3 worm cellular contexts compared by ENCODE assay signal in the genomic region with DNA sequence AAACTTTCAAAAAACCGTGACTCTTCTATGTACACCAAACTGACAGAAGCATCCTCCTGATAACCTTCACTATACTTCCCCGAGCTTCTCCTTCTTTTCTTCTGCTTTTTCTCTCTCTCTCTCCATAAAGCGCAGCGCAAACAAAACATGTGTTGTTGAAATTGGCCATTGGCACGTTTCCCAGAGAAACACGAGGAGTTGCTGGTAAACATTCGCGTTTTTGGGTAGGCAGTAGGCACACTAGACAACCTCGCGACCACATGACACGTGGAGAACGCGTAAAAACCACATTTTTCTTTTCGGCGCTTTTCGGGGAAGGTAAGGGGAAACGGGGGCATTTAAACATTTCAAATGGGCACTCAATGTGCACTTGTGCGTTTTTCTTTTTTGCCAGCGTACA.
TF ChIP-seq lines count a peak whose summit lies in the region.

No protein-coding gene starts in this region.

TF ChIP-seq in whole organism, L1 larva, 84 proteins besides CTCF, POLR2A, EP300 and RAD21 (continued from another document):
- TF ChIP-seq fkh-4 (tag; optimal IDR thresholded peaks at IDR 0.05; lab: Kevin White, UChicago; ENCODE audit: borderline replicate concordance) (no peak), mdl-1 (tag; optimal IDR thresholded peaks at IDR 0.05; lab: Kevin White, UChicago) (peak in 1 of 2 experiments; percentile 91), ztf-11 (tag; optimal IDR thresholded peaks at IDR 0.05; lab: Kevin White, UChicago) (no peak), nhr-19 (GFP tag; conservative IDR thresholded peaks at IDR 0.05; lab: Robert Waterston, UW) (peak; percentile 41), nhr-90 (tag; optimal IDR thresholded peaks at IDR 0.05; lab: Kevin White, UChicago; ENCODE audit: poor library complexity) (peak; percentile 48), swsn-7 (tag; optimal IDR thresholded peaks at IDR 0.05; lab: Kevin White, UChicago) (peak; percentile 44), mep-1 (tag; optimal IDR thresholded peaks at IDR 0.05; lab: Kevin White, UChicago) (peak; percentile 22), rnt-1 (tag; optimal IDR thresholded peaks at IDR 0.05; lab: Kevin White, UChicago) (no peak), alr-1 (tag; optimal IDR thresholded peaks at IDR 0.05; lab: Kevin White, UChicago; ENCODE audit: borderline replicate concordance) (no peak), ama-1 (optimal IDR thresholded peaks at IDR 0.05; lab: Kevin White, UChicago) (no peak), hpl-2 (GFP tag; optimal IDR thresholded peaks at IDR 0.05; lab: Kevin White, UChicago) (no peak), nhr-12 (tag; optimal IDR thresholded peaks at IDR 0.05; lab: Kevin White, UChicago) (no peak), tbx-2 (tag; optimal IDR thresholded peaks at IDR 0.05; lab: Kevin White, UChicago) (peak; percentile 71), vab-15 (tag; optimal IDR thresholded peaks at IDR 0.05; lab: Kevin White, UChicago) (no peak), elt-3 (tag; optimal IDR thresholded peaks at IDR 0.05; lab: Kevin White, UChicago) (no peak), nhr-71 (tag; optimal IDR thresholded peaks at IDR 0.05; lab: Kevin White, UChicago) (peak; percentile 74), lsy-2 (tag; optimal IDR thresholded peaks at IDR 0.05; lab: Kevin White, UChicago) (peak; percentile 17 to 41), jun-1 (tag; optimal IDR thresholded peaks at IDR 0.05; lab: Kevin White, UChicago) (peak; percentile 23), pqm-1 (tag; optimal IDR thresholded peaks at IDR 0.05; lab: Kevin White, UChicago) (no peak), egl-27 (tag; optimal IDR thresholded peaks at IDR 0.05; lab: Kevin White, UChicago) (no peak), lin-14 (GFP tag; optimal IDR thresholded peaks at IDR 0.05; lab: Kevin White, UChicago) (peak; percentile 83), unc-62 (GFP tag; optimal IDR thresholded peaks at IDR 0.05; lab: Kevin White, UChicago) (no peak), ets-5 (GFP tag; IDR thresholded peaks at IDR 0.05; lab: Robert Waterston, UW) (no peak), elt-2 (tag; optimal IDR thresholded peaks at IDR 0.05; lab: Kevin White, UChicago) (peak; percentile 60)
TF ChIP-seq in whole organism, L1 larva: peak in this region for 27.

TF ChIP-seq in whole organism, L3 larva, 47 proteins besides CTCF, POLR2A, EP300 and RAD21 (continued from another document):
- TF ChIP-seq elt-2 (tag; optimal IDR thresholded peaks at IDR 0.05; lab: Kevin White, UChicago): peak; percentile 76
- peak; percentile 88 for TF ChIP-seq egl-5 (tag; optimal IDR thresholded peaks at IDR 0.05; lab: Kevin White, UChicago)
- TF ChIP-seq lin-15B (tag; optimal IDR thresholded peaks at IDR 0.05; lab: Kevin White, UChicago): no peak
- TF ChIP-seq lsy-12 (tag; optimal IDR thresholded peaks at IDR 0.05; lab: Kevin White, UChicago): no peak
- peak; percentile 64 for TF ChIP-seq pqm-1 (tag; optimal IDR thresholded peaks at IDR 0.05; lab: Kevin White, UChicago)
- no peak for TF ChIP-seq nhr-67 (tag; optimal IDR thresholded peaks at IDR 0.05; lab: Kevin White, UChicago)
- TF ChIP-seq nhr-23 (tag; optimal IDR thresholded peaks at IDR 0.05; lab: Kevin White, UChicago): no peak
- TF ChIP-seq sea-2 (GFP tag; optimal IDR thresholded peaks at IDR 0.05; lab: Kevin White, UChicago): no peak
- TF ChIP-seq unc-62 (GFP tag; optimal IDR thresholded peaks at IDR 0.05; lab: Kevin White, UChicago): no peak

TF ChIP-seq in whole organism, L4 larva, 104 proteins besides CTCF, POLR2A, EP300 and RAD21 (continued from another document):
- TF ChIP-seq php-3 (GFP tag; IDR thresholded peaks at IDR 0.05; lab: Robert Waterston, UW): 0 out of 2 replicates have a peak, but pooled peaks have one; percentile 38
- no peak for TF ChIP-seq mes-2 (tag; optimal IDR thresholded peaks at IDR 0.05; lab: Kevin White, UChicago; ENCODE audit: poor library complexity, severe bottlenecking)
- peak in 1 of 2 experiments; percentile 45 for TF ChIP-seq lsy-2 (tag; optimal IDR thresholded peaks at IDR 0.05; lab: Kevin White, UChicago)
- no peak for TF ChIP-seq lir-3 (tag; optimal IDR thresholded peaks at IDR 0.05; lab: Kevin White, UChicago)
- TF ChIP-seq ceh-44 (GFP tag; IDR thresholded peaks at IDR 0.05; lab: Robert Waterston, UW): no peak
- no peak for TF ChIP-seq jun-1 (tag; optimal IDR thresholded peaks at IDR 0.05; lab: Kevin White, UChicago)
- TF ChIP-seq daf-12 (tag; optimal IDR thresholded peaks at IDR 0.05; lab: Kevin White, UChicago): no peak
- TF ChIP-seq lin-38 (GFP tag; IDR thresholded peaks at IDR 0.05; lab: Robert Waterston, UW): no peak
- peak; percentile 25; the same call in 1 of the 2 replicates for TF ChIP-seq set-16 (GFP tag; IDR thresholded peaks at IDR 0.05; lab: Robert Waterston, UW)
- no peak for TF ChIP-seq lin-39 (tag; optimal IDR thresholded peaks at IDR 0.05; lab: Kevin White, UChicago)
- no peak for TF ChIP-seq F26F4.8 (GFP tag; conservative IDR thresholded peaks at IDR 0.05; lab: Robert Waterston, UW)
- TF ChIP-seq daf-8 (GFP tag; IDR thresholded peaks at IDR 0.05; lab: Robert Waterston, UW): no peak
- TF ChIP-seq egl-43 (GFP tag; IDR thresholded peaks at IDR 0.05; lab: Robert Waterston, UW): peak; percentile 71; the same call in 1 of the 2 replicates
- TF ChIP-seq nhr-76 (tag; optimal IDR thresholded peaks at IDR 0.05; lab: Kevin White, UChicago): no peak
- no peak for TF ChIP-seq arid-1 (GFP tag; conservative IDR thresholded peaks at IDR 0.05; lab: Robert Waterston, UW)
- TF ChIP-seq F37D6.2 (tag; optimal IDR thresholded peaks at IDR 0.05; lab: Kevin White, UChicago): no peak
- TF ChIP-seq ZK546.5 (tag; optimal IDR thresholded peaks at IDR 0.05; lab: Kevin White, UChicago): no peak
- no peak for TF ChIP-seq tag-97 (GFP tag; IDR thresholded peaks at IDR 0.05; lab: Robert Waterston, UW)
- TF ChIP-seq fkh-10 (GFP tag; optimal IDR thresholded peaks at IDR 0.05; lab: Kevin White, UChicago): no peak
- TF ChIP-seq mep-1 (tag; optimal IDR thresholded peaks at IDR 0.05; lab: Kevin White, UChicago): peak; percentile 81
- TF ChIP-seq daf-19 (GFP tag; conservative IDR thresholded peaks at IDR 0.05; lab: Robert Waterston, UW): no peak
- no peak for TF ChIP-seq snpc-4 (tag; optimal IDR thresholded peaks at IDR 0.05; lab: Kevin White, UChicago)
- TF ChIP-seq saeg-2 (GFP tag; IDR thresholded peaks at IDR 0.05; lab: Robert Waterston, UW): no peak
- no peak for TF ChIP-seq Y48G9A.11 (GFP tag; IDR thresholded peaks at IDR 0.05; lab: Robert Waterston, UW)
- no peak for TF ChIP-seq nhr-237 (tag; optimal IDR thresholded peaks at IDR 0.05; lab: Kevin White, UChicago)
- TF ChIP-seq unc-39 (tag; optimal IDR thresholded peaks at IDR 0.05; lab: Kevin White, UChicago): no peak
- TF ChIP-seq nhr-48 (tag; optimal IDR thresholded peaks at IDR 0.05; lab: Kevin White, UChicago): no peak
- no peak for TF ChIP-seq unc-62 (GFP tag; optimal IDR thresholded peaks at IDR 0.05 in 1 of 2; lab: Kevin White, UChicago)
- TF ChIP-seq unc-62 (tag; optimal IDR thresholded peaks at IDR 0.05; lab: Kevin White, UChicago): no peak
- TF ChIP-seq sdz-12 (GFP tag; optimal IDR thresholded peaks at IDR 0.05; lab: Kevin White, UChicago): no peak
- no peak for TF ChIP-seq nhr-41 (GFP tag; IDR thresholded peaks at IDR 0.05; lab: Robert Waterston, UW)
- peak; percentile 35 for TF ChIP-seq hmg-1.1 (GFP tag; IDR thresholded peaks at IDR 0.05; lab: Robert Waterston, UW)
- TF ChIP-seq T26A8.4 (GFP tag; IDR thresholded peaks at IDR 0.05; lab: Robert Waterston, UW): 0 out of 2 replicates have a peak, but pooled peaks have one; percentile 38
- TF ChIP-seq tra-1 (GFP tag; IDR thresholded peaks at IDR 0.05; lab: Robert Waterston, UW): no peak
- TF ChIP-seq ceh-62 (tag; optimal IDR thresholded peaks at IDR 0.05; lab: Kevin White, UChicago): no peak
- TF ChIP-seq ces-1 (GFP tag; optimal IDR thresholded peaks at IDR 0.05; lab: Kevin White, UChicago): no peak
- TF ChIP-seq duxl-1 (tag; optimal IDR thresholded peaks at IDR 0.05; lab: Kevin White, UChicago; ENCODE audit: poor library complexity): no peak
- TF ChIP-seq Y5F2A.4 (GFP tag; optimal IDR thresholded peaks at IDR 0.05; lab: Kevin White, UChicago): no peak
- no peak for TF ChIP-seq F44E2.7 (GFP tag; IDR thresholded peaks at IDR 0.05; lab: Robert Waterston, UW)
- TF ChIP-seq mdt-29 (GFP tag; IDR thresholded peaks at IDR 0.05; lab: Robert Waterston, UW): 0 out of 2 replicates have a peak, but pooled peaks have one; percentile 35
- TF ChIP-seq lin-13 (GFP tag; optimal IDR thresholded peaks at IDR 0.05; lab: Kevin White, UChicago): peak; percentile 3
- TF ChIP-seq nhr-28 (tag; optimal IDR thresholded peaks at IDR 0.05; lab: Kevin White, UChicago): peak; percentile 79
- no peak for TF ChIP-seq lin-29 (GFP tag; IDR thresholded peaks at IDR 0.05; lab: Robert Waterston, UW)
- TF ChIP-seq rbr-2 (tag; optimal IDR thresholded peaks at IDR 0.05; lab: Kevin White, UChicago): no peak
- peak; percentile 74 for TF ChIP-seq dmd-6 (GFP tag; IDR thresholded peaks at IDR 0.05; lab: Robert Waterston, UW)
- TF ChIP-seq D1046.2 (GFP tag; IDR thresholded peaks at IDR 0.05; lab: Robert Waterston, UW): 0 out of 2 replicates have a peak, but pooled peaks have one; percentile 14
- TF ChIP-seq ztf-11 (tag; optimal IDR thresholded peaks at IDR 0.05; lab: Kevin White, UChicago): no peak
- no peak for TF ChIP-seq ama-1 (optimal IDR thresholded peaks at IDR 0.05; lab: Kevin White, UChicago)
- peak; percentile 80 for TF ChIP-seq nhr-77 (tag; optimal IDR thresholded peaks at IDR 0.05; lab: Kevin White, UChicago)
- TF ChIP-seq zip-11 (GFP tag; IDR thresholded peaks at IDR 0.05; lab: Robert Waterston, UW): no peak
- TF ChIP-seq dmd-9 (GFP tag; IDR thresholded peaks at IDR 0.05; lab: Robert Waterston, UW): no peak
- TF ChIP-seq nhr-11 (tag; optimal IDR thresholded peaks at IDR 0.05; lab: Kevin White, UChicago): peak; percentile 66
- TF ChIP-seq ceh-32 (tag; optimal IDR thresholded peaks at IDR 0.05; lab: Kevin White, UChicago; ENCODE audit: poor library complexity): no peak
- TF ChIP-seq T20F7.1 (GFP tag; optimal IDR thresholded peaks at IDR 0.05; lab: Kevin White, UChicago): no peak
- no peak for TF ChIP-seq fos-1 (tag; optimal IDR thresholded peaks at IDR 0.05; lab: Kevin White, UChicago)
- TF ChIP-seq nhr-42 (GFP tag; IDR thresholded peaks at IDR 0.05; lab: Robert Waterston, UW): no peak
- TF ChIP-seq hif-1 (tag; optimal IDR thresholded peaks at IDR 0.05; lab: Kevin White, UChicago): peak; percentile 73 to 97
- TF ChIP-seq spr-3 (GFP tag; optimal IDR thresholded peaks at IDR 0.05; lab: Kevin White, UChicago): no peak
- TF ChIP-seq ceh-28 (tag; optimal IDR thresholded peaks at IDR 0.05; lab: Kevin White, UChicago): no peak
- TF ChIP-seq dve-1 (tag; optimal IDR thresholded peaks at IDR 0.05; lab: Kevin White, UChicago; ENCODE audit: insufficient read depth): peak; percentile 89
- TF ChIP-seq mxl-2 (GFP tag; conservative IDR thresholded peaks at IDR 0.05; lab: Robert Waterston, UW): no peak
- no peak for TF ChIP-seq attf-4 (tag; optimal IDR thresholded peaks at IDR 0.05; lab: Kevin White, UChicago)
- TF ChIP-seq ceh-20 (GFP tag; IDR thresholded peaks at IDR 0.05; lab: Robert Waterston, UW): no peak
- TF ChIP-seq hlh-30 (tag; optimal IDR thresholded peaks at IDR 0.05; lab: Kevin White, UChicago; ENCODE audit: insufficient read depth): peak; percentile 97
- peak; percentile 86 for TF ChIP-seq hlh-11 (tag; optimal IDR thresholded peaks at IDR 0.05; lab: Kevin White, UChicago)
- no peak for TF ChIP-seq zag-1 (tag; optimal IDR thresholded peaks at IDR 0.05; lab: Kevin White, UChicago)
- no peak for TF ChIP-seq egl-27 (tag; optimal IDR thresholded peaks at IDR 0.05; lab: Kevin White, UChicago)
- no peak for TF ChIP-seq R02D3.7 (tag; optimal IDR thresholded peaks at IDR 0.05; lab: Kevin White, UChicago)
